Worm (Caenorhabditis elegans): Measurements from ENCODE around the gene str-254.

The str-254 gene

ce11 chrV:16132215-16132614, 21.1 kb downstream of the str-254 start:
- TF ChIP-seq scrt-1 (GFP tag; IDR thresholded peaks at IDR 0.05) (no peak), hmg-4 (GFP tag; optimal IDR thresholded peaks at IDR 0.05) (no peak), F13C5.2 (tag; optimal IDR thresholded peaks at IDR 0.05) (no peak), tra-4 (tag; optimal IDR thresholded peaks at IDR 0.05) (no peak), B0310.2 (tag; optimal IDR thresholded peaks at IDR 0.05) (no peak), flt-1 (GFP tag; IDR thresholded peaks at IDR 0.05) (no peak), pes-1 (GFP tag; IDR thresholded peaks at IDR 0.05) (no peak), ama-1 (optimal IDR thresholded peaks at IDR 0.05) (no peak), ceh-36 (tag; optimal IDR thresholded peaks at IDR 0.05) (no peak), ets-7 (tag; optimal IDR thresholded peaks at IDR 0.05) (no peak), hnd-1 (tag; optimal IDR thresholded peaks at IDR 0.05) (no peak)

- TF ChIP-seq F13C5.2 (tag; optimal IDR thresholded peaks at IDR 0.05) (no peak), sea-1 (GFP tag; conservative IDR thresholded peaks at IDR 0.05) (no peak), tbx-37 (GFP tag; conservative IDR thresholded peaks at IDR 0.05) (no peak), ets-7 (tag; optimal IDR thresholded peaks at IDR 0.05) (no peak), ama-1 (optimal IDR thresholded peaks at IDR 0.05) (no peak), tbx-11 (GFP tag; IDR thresholded peaks at IDR 0.05) (no peak), hnd-1 (tag; optimal IDR thresholded peaks at IDR 0.05) (no peak), scrt-1 (GFP tag; IDR thresholded peaks at IDR 0.05) (no peak), B0310.2 (tag; optimal IDR thresholded peaks at IDR 0.05) (no peak), ceh-36 (tag; optimal IDR thresholded peaks at IDR 0.05) (no peak), hmbx-1 (tag; optimal IDR thresholded peaks at IDR 0.05) (no peak), tra-4 (tag; optimal IDR thresholded peaks at IDR 0.05) (no peak), ceh-13 (GFP tag; optimal IDR thresholded peaks at IDR 0.05) (no peak), pes-1 (GFP tag; IDR thresholded peaks at IDR 0.05) (no peak), flt-1 (GFP tag; IDR thresholded peaks at IDR 0.05) (no peak), aly-1 (tag; optimal IDR thresholded peaks at IDR 0.05) (no peak), hmg-4 (GFP tag; optimal IDR thresholded peaks at IDR 0.05) (no peak)
Observed at ce11 chrV:16131249-16131648, 22.0 kb downstream of the str-254 start, which contains the start of gene fbxa-142. Gene fbxa-142 (minus strand): TSS chrV:16131349.

ce11 chrV:16129116-16129515, 24.2 kb downstream of the str-254 start:
- no peak for TF ChIP-seq tra-4 (tag; optimal IDR thresholded peaks at IDR 0.05)
- no peak for TF ChIP-seq F13C5.2 (tag; optimal IDR thresholded peaks at IDR 0.05)
- no peak for TF ChIP-seq B0310.2 (tag; optimal IDR thresholded peaks at IDR 0.05)
- no peak for TF ChIP-seq ceh-36 (tag; optimal IDR thresholded peaks at IDR 0.05)

- no peak for TF ChIP-seq aly-1 (tag; optimal IDR thresholded peaks at IDR 0.05)
- TF ChIP-seq tbx-37 (GFP tag; conservative IDR thresholded peaks at IDR 0.05): no peak
- TF ChIP-seq hmg-4 (GFP tag; optimal IDR thresholded peaks at IDR 0.05): no peak
- TF ChIP-seq tra-4 (tag; optimal IDR thresholded peaks at IDR 0.05): no peak
- no peak for TF ChIP-seq ceh-13 (GFP tag; optimal IDR thresholded peaks at IDR 0.05)
- no peak for TF ChIP-seq sea-1 (GFP tag; conservative IDR thresholded peaks at IDR 0.05)
- TF ChIP-seq pes-1 (GFP tag; IDR thresholded peaks at IDR 0.05): no peak
- no peak for TF ChIP-seq flt-1 (GFP tag; IDR thresholded peaks at IDR 0.05)
- no peak for TF ChIP-seq F13C5.2 (tag; optimal IDR thresholded peaks at IDR 0.05)
- no peak for TF ChIP-seq scrt-1 (GFP tag; IDR thresholded peaks at IDR 0.05)
- no peak for TF ChIP-seq ceh-36 (tag; optimal IDR thresholded peaks at IDR 0.05)
- TF ChIP-seq hmbx-1 (tag; optimal IDR thresholded peaks at IDR 0.05): no peak
- TF ChIP-seq B0310.2 (tag; optimal IDR thresholded peaks at IDR 0.05): no peak
- TF ChIP-seq ets-7 (tag; optimal IDR thresholded peaks at IDR 0.05): no peak
- no peak for TF ChIP-seq ama-1 (optimal IDR thresholded peaks at IDR 0.05)
- no peak for TF ChIP-seq tbx-11 (GFP tag; IDR thresholded peaks at IDR 0.05)
- no peak for TF ChIP-seq hnd-1 (tag; optimal IDR thresholded peaks at IDR 0.05)
Observed at ce11 chrV:16127401-16127800, 25.9 kb downstream of the str-254 start, which contains the start of gene fbxa-143. Gene fbxa-143 (minus strand): TSS chrV:16127501.

- TF ChIP-seq ceh-36 (tag; optimal IDR thresholded peaks at IDR 0.05): no peak
- TF ChIP-seq tbx-37 (GFP tag; conservative IDR thresholded peaks at IDR 0.05): no peak
- TF ChIP-seq ama-1 (optimal IDR thresholded peaks at IDR 0.05): no peak
- no peak for TF ChIP-seq tbx-11 (GFP tag; IDR thresholded peaks at IDR 0.05)
- TF ChIP-seq flt-1 (GFP tag; IDR thresholded peaks at IDR 0.05): no peak
- TF ChIP-seq hmbx-1 (tag; optimal IDR thresholded peaks at IDR 0.05): no peak
- TF ChIP-seq ceh-13 (GFP tag; optimal IDR thresholded peaks at IDR 0.05): no peak
- no peak for TF ChIP-seq tra-4 (tag; optimal IDR thresholded peaks at IDR 0.05)
- no peak for TF ChIP-seq hnd-1 (tag; optimal IDR thresholded peaks at IDR 0.05)
- TF ChIP-seq aly-1 (tag; optimal IDR thresholded peaks at IDR 0.05): no peak
- TF ChIP-seq B0310.2 (tag; optimal IDR thresholded peaks at IDR 0.05): no peak
- no peak for TF ChIP-seq ets-7 (tag; optimal IDR thresholded peaks at IDR 0.05)
- no peak for TF ChIP-seq F13C5.2 (tag; optimal IDR thresholded peaks at IDR 0.05)
- TF ChIP-seq scrt-1 (GFP tag; IDR thresholded peaks at IDR 0.05): no peak
- TF ChIP-seq pes-1 (GFP tag; IDR thresholded peaks at IDR 0.05): no peak
Observed at ce11 chrV:16124739-16125138, 28.5 kb downstream of the str-254 start, which contains the start of gene nhr-111. Gene nhr-111 (minus strand): TSS chrV:16124839.

- no peak for TF ChIP-seq pes-1 (GFP tag; IDR thresholded peaks at IDR 0.05)
- no peak for TF ChIP-seq ceh-13 (GFP tag; optimal IDR thresholded peaks at IDR 0.05)
- no peak for TF ChIP-seq B0310.2 (tag; optimal IDR thresholded peaks at IDR 0.05)
- TF ChIP-seq scrt-1 (GFP tag; IDR thresholded peaks at IDR 0.05): no peak
- TF ChIP-seq tbx-37 (GFP tag; conservative IDR thresholded peaks at IDR 0.05): no peak
- TF ChIP-seq flt-1 (GFP tag; IDR thresholded peaks at IDR 0.05): no peak
- no peak for TF ChIP-seq aly-1 (tag; optimal IDR thresholded peaks at IDR 0.05)
- TF ChIP-seq hmbx-1 (tag; optimal IDR thresholded peaks at IDR 0.05): no peak
- TF ChIP-seq tbx-11 (GFP tag; IDR thresholded peaks at IDR 0.05): no peak
- no peak for TF ChIP-seq hmg-4 (GFP tag; optimal IDR thresholded peaks at IDR 0.05)
- TF ChIP-seq sea-1 (GFP tag; conservative IDR thresholded peaks at IDR 0.05): no peak
- TF ChIP-seq ceh-36 (tag; optimal IDR thresholded peaks at IDR 0.05): no peak
- TF ChIP-seq ets-7 (tag; optimal IDR thresholded peaks at IDR 0.05): no peak
- TF ChIP-seq F13C5.2 (tag; optimal IDR thresholded peaks at IDR 0.05): no peak
- no peak for TF ChIP-seq ama-1 (optimal IDR thresholded peaks at IDR 0.05)
- TF ChIP-seq tra-4 (tag; optimal IDR thresholded peaks at IDR 0.05): no peak
Observed at ce11 chrV:16121451-16121850, 31.8 kb downstream of the str-254 start.

ce11 chrV:16120922-16121321, 32.4 kb downstream of the str-254 start, which contains the start of gene skr-3:
Gene skr-3 (plus strand): TSS chrV:16121084.
- TF ChIP-seq flt-1 (GFP tag; IDR thresholded peaks at IDR 0.05) (no peak), hnd-1 (tag; optimal IDR thresholded peaks at IDR 0.05) (no peak), tra-4 (tag; optimal IDR thresholded peaks at IDR 0.05) (no peak), hmg-4 (GFP tag; optimal IDR thresholded peaks at IDR 0.05) (no peak), ceh-13 (GFP tag; optimal IDR thresholded peaks at IDR 0.05) (no peak), ama-1 (optimal IDR thresholded peaks at IDR 0.05) (no peak), tbx-11 (GFP tag; IDR thresholded peaks at IDR 0.05) (no peak)

Measured in whole organism, early embryonic.